Worm (Caenorhabditis elegans): ENCODE results near the gene str-64.

ce11 chrV:3260075-3260474, 23.0 kb upstream of the str-64 start, which contains the start of gene srbc-5:
- TF ChIP-seq him-1 (tag; optimal IDR thresholded peaks at IDR 0.05) (no peak), W03F9.2 (tag; optimal IDR thresholded peaks at IDR 0.05) (no peak)
